Worm (Caenorhabditis elegans): ENCODE measurements around the gene cyn-7.

cyn-7 gene

ce11 chrV:15191971-15192370 is 4.8 kb upstream of the cyn-7 start:
- no peak for TF ChIP-seq hlh-12 (tag; optimal IDR thresholded peaks at IDR 0.05)
- TF ChIP-seq T07F8.4 (tag; optimal IDR thresholded peaks at IDR 0.05): no peak
- TF ChIP-seq Y95B8A.8 (GFP tag; IDR thresholded peaks at IDR 0.05): no peak
- TF ChIP-seq ztf-25 (GFP tag; IDR thresholded peaks at IDR 0.05): no peak
- TF ChIP-seq F10E7.11 (tag; optimal IDR thresholded peaks at IDR 0.05): no peak
- TF ChIP-seq F57C9.4 (tag; optimal IDR thresholded peaks at IDR 0.05): no peak
- TF ChIP-seq F22D6.2 (tag; optimal IDR thresholded peaks at IDR 0.05): no peak
- no peak for TF ChIP-seq F23B12.7 (tag; optimal IDR thresholded peaks at IDR 0.05; ENCODE audit: insufficient read depth)
- TF ChIP-seq zfh-2 (GFP tag; conservative IDR thresholded peaks at IDR 0.05): no peak
- no peak for TF ChIP-seq sea-2 (GFP tag; IDR thresholded peaks at IDR 0.05)
- no peak for TF ChIP-seq ztf-28 (GFP tag; IDR thresholded peaks at IDR 0.05)
- TF ChIP-seq C06A6.2 (GFP tag; conservative IDR thresholded peaks at IDR 0.05): no peak
- no peak for TF ChIP-seq xnd-1 (tag; optimal IDR thresholded peaks at IDR 0.05)
- TF ChIP-seq rpc-1 (optimal IDR thresholded peaks at IDR 0.05): no peak
- no peak for TF ChIP-seq rpc-1 (tag; optimal IDR thresholded peaks at IDR 0.05)
- TF ChIP-seq F37B4.10 (GFP tag; IDR thresholded peaks at IDR 0.05): no peak
- TF ChIP-seq aptf-2 (GFP tag; conservative IDR thresholded peaks at IDR 0.05): no peak
- no peak for TF ChIP-seq ceh-79 (tag; optimal IDR thresholded peaks at IDR 0.05)

- TF ChIP-seq let-526 (GFP tag; IDR thresholded peaks at IDR 0.05) (peak; percentile 94), ztf-25 (GFP tag; IDR thresholded peaks at IDR 0.05) (peak; percentile 96), C06A6.2 (GFP tag; conservative IDR thresholded peaks at IDR 0.05) (peak; percentile 80), fkh-3 (tag; optimal IDR thresholded peaks at IDR 0.05) (peak; percentile 93), bed-1 (GFP tag; IDR thresholded peaks at IDR 0.05) (peak; percentile 94; the same call in 1 of the 2 replicates), F55B11.4 (tag; optimal IDR thresholded peaks at IDR 0.05; ENCODE audit: borderline replicate concordance, insufficient read depth) (no peak), K12H6.12 (tag; optimal IDR thresholded peaks at IDR 0.05) (peak; percentile 83), ama-1 (optimal IDR thresholded peaks at IDR 0.05) (peak; percentile 78), ama-1 (GFP tag; optimal IDR thresholded peaks at IDR 0.05) (peak; percentile 93 to 95), zfh-2 (GFP tag; conservative IDR thresholded peaks at IDR 0.05) (peak; percentile 95), ceh-91 (GFP tag; IDR thresholded peaks at IDR 0.05) (peak; percentile 70), nfya-2 (GFP tag; IDR thresholded peaks at IDR 0.05) (peak; percentile 90; the same call in 1 of the 2 replicates), tlf-1 (GFP tag; optimal IDR thresholded peaks at IDR 0.05) (peak; percentile 95), Y56A3A.18 (GFP tag; IDR thresholded peaks at IDR 0.05) (peak; percentile 98), Y95B8A.8 (GFP tag; IDR thresholded peaks at IDR 0.05) (peak; percentile 87; the same call in 1 of the 2 replicates), efl-1 (GFP tag; optimal IDR thresholded peaks at IDR 0.05) (peak; percentile 62), lin-26 (GFP tag; IDR thresholded peaks at IDR 0.05) (peak; percentile 99), rec-8 (tag; optimal IDR thresholded peaks at IDR 0.05) (peak; percentile 94 to 96), egl-44 (GFP tag; IDR thresholded peaks at IDR 0.05) (peak; percentile 96), die-1 (tag; optimal IDR thresholded peaks at IDR 0.05) (peak; percentile 98), ztf-3 (GFP tag; optimal IDR thresholded peaks at IDR 0.05) (peak; percentile 46), ets-4 (GFP tag; optimal IDR thresholded peaks at IDR 0.05) (peak; percentile 87), sptf-2 (GFP tag; optimal IDR thresholded peaks at IDR 0.05) (peak; percentile 86), T07F8.4 (tag; optimal IDR thresholded peaks at IDR 0.05) (peak; percentile 91), ceh-40 (GFP tag; IDR thresholded peaks at IDR 0.05) (peak; percentile 94), nhr-27 (tag; optimal IDR thresholded peaks at IDR 0.05) (peak; percentile 97), ztf-26 (tag; optimal IDR thresholded peaks at IDR 0.05) (peak; percentile 95), dox-1 (GFP tag; IDR thresholded peaks at IDR 0.05) (peak; percentile 95), cebp-2 (GFP tag; IDR thresholded peaks at IDR 0.05) (peak; percentile 97), sdz-38 (tag; optimal IDR thresholded peaks at IDR 0.05) (no peak), hsf-1 (GFP tag; IDR thresholded peaks at IDR 0.05) (peak; percentile 95), madf-6 (GFP tag; IDR thresholded peaks at IDR 0.05) (peak; percentile 92), F33H1.4 (GFP tag; IDR thresholded peaks at IDR 0.05) (peak; percentile 62), xnd-1 (tag; optimal IDR thresholded peaks at IDR 0.05) (peak; percentile 61), ztf-18 (tag; optimal IDR thresholded peaks at IDR 0.05) (peak; percentile 86), repo-1 (tag; optimal IDR thresholded peaks at IDR 0.05) (peak; percentile 96), madf-8 (GFP tag; conservative IDR thresholded peaks at IDR 0.05) (peak; percentile 71)
Observed at ce11 chrV:15190903-15191302, 3.7 kb upstream of the cyn-7 start, which contains the start of gene Y75B12B.11. TSS of gene Y75B12B.11 (plus strand) at chrV:15191296.

Data from whole organism, young adult.